Worm (Caenorhabditis elegans) whole organism, mixed stage, embryonic: ENCODE measurements around the gene lin-8.

ENCODE experiments used
- ceh-43 ChIP-seq: fragments of 200-800 bp; sonication (Bioruptor generic); optimal IDR thresholded peaks from 2 replicates; lab custom pipeline; 2018; ENCODE audit warnings: mild to moderate bottlenecking, missing genetic modification characterization, moderate library complexity, missing compliant biosample characterization
- sptf-1 ChIP-seq: sonication (generic microtip); optimal IDR thresholded peaks from 2 replicates; lab custom pipeline; 2017; ENCODE audit warnings: mild to moderate bottlenecking, missing genetic modification characterization, moderate library complexity, missing compliant biosample characterization

ce11 chrII:3063984-3064383 is 7.4 kb downstream of the lin-8 start:
- no peak for TF ChIP-seq sptf-1
- no peak for TF ChIP-seq ceh-43
